Worm (Caenorhabditis elegans) whole organism, mixed stage, embryonic: ENCODE results near the gene lin-49.

Source experiments
- M03D4.4 ChIP-seq: sonication (generic microtip); optimal IDR thresholded peaks from 2 replicates; lab custom pipeline; 2017; ENCODE audit warnings: mild to moderate bottlenecking, missing genetic modification characterization, missing compliant biosample characterization
- bed-3 ChIP-seq: fragments of 200-800 bp; sonication (Bioruptor generic); optimal IDR thresholded peaks from 3 replicates; lab custom pipeline; 2018; ENCODE audit warnings: mild to moderate bottlenecking, missing genetic modification characterization, moderate library complexity, missing compliant biosample characterization
- blmp-1 ChIP-seq: fragments of 150-350 bp; optimal IDR thresholded peaks from 2 replicates; lab custom pipeline; 2014; ENCODE audit warnings: missing biosample characterization, missing genetic modification characterization
- ceh-39 ChIP-seq: fragments of 150-350 bp; optimal IDR thresholded peaks from 2 replicates; lab custom pipeline; 2014; ENCODE audit warnings: missing biosample characterization, missing genetic modification characterization
- ceh-83 ChIP-seq: fragments of 200-800 bp; sonication (Bioruptor generic); optimal IDR thresholded peaks from 2 replicates; lab custom pipeline; 2018; ENCODE audit warnings: mild to moderate bottlenecking, missing genetic modification characterization, missing compliant biosample characterization
- ces-1 ChIP-seq: fragments of 150-350 bp; optimal IDR thresholded peaks from 2 replicates; lab custom pipeline; 2014; ENCODE audit warnings: missing biosample characterization, missing genetic modification reagents, missing genetic modification characterization
- cnd-1 ChIP-seq: fragments of 200-800 bp; sonication (Bioruptor generic); optimal IDR thresholded peaks from 2 replicates; lab custom pipeline; 2018; ENCODE audit warnings: mild to moderate bottlenecking, missing genetic modification characterization, missing compliant biosample characterization
- drap-1 ChIP-seq: fragments of 200-800 bp; sonication (Bioruptor generic); optimal IDR thresholded peaks from 3 replicates; lab custom pipeline; 2018; ENCODE audit warnings: mild to moderate bottlenecking, missing genetic modification characterization, missing compliant biosample characterization
- elt-1 ChIP-seq: sonication (generic microtip); optimal IDR thresholded peaks from 2 replicates; lab custom pipeline; 2017; ENCODE audit warnings: missing genetic modification characterization, mild to moderate bottlenecking, missing compliant biosample characterization, antibody characterized with exemption, moderate library complexity, borderline replicate concordance; ENCODE audit not compliant: insufficient read depth
- elt-3 ChIP-seq: fragments of 150-350 bp; optimal IDR thresholded peaks from 2 replicates; lab custom pipeline; 2014; ENCODE audit warnings: missing biosample characterization, missing genetic modification characterization
- flh-1 ChIP-seq: fragments of 200-800 bp; sonication (Bioruptor generic); optimal IDR thresholded peaks from 2 replicates; lab custom pipeline; 2018; ENCODE audit warnings: mild to moderate bottlenecking, missing genetic modification characterization, moderate library complexity, missing compliant biosample characterization
- ham-2 ChIP-seq: fragments of 200-800 bp; sonication (Bioruptor generic); optimal IDR thresholded peaks from 2 replicates; lab custom pipeline; 2018; ENCODE audit warnings: mild to moderate bottlenecking, missing genetic modification characterization, missing compliant biosample characterization
- hlh-1 ChIP-seq: fragments of 150-350 bp; optimal IDR thresholded peaks from 2 replicates; lab custom pipeline; 2014; ENCODE audit warnings: missing biosample characterization, missing genetic modification reagents, missing genetic modification characterization
- lin-13 ChIP-seq: fragments of 150-350 bp; optimal IDR thresholded peaks from 2 replicates; lab custom pipeline; 2014; ENCODE audit warnings: missing biosample characterization, missing genetic modification characterization
- lin-32 ChIP-seq: fragments of 200-800 bp; sonication (Bioruptor generic); optimal IDR thresholded peaks from 2 replicates; lab custom pipeline; 2018; ENCODE audit warnings: mild to moderate bottlenecking, missing genetic modification characterization, missing compliant biosample characterization
- mab-5 ChIP-seq: fragments of 150-350 bp; optimal IDR thresholded peaks from 2 replicates; lab custom pipeline; 2014; ENCODE audit warnings: missing biosample characterization, missing genetic modification characterization
- mep-1 ChIP-seq: fragments of 150-350 bp; optimal IDR thresholded peaks from 2 replicates; lab custom pipeline; 2017; ENCODE audit warnings: missing biosample characterization, missing genetic modification reagents, missing genetic modification characterization, inconsistent platforms
- mls-2 ChIP-seq: sonication (generic microtip); optimal IDR thresholded peaks from 2 replicates; lab custom pipeline; 2016; ENCODE audit warnings: mild to moderate bottlenecking, missing genetic modification characterization, moderate library complexity, missing compliant biosample characterization
- nhr-237 ChIP-seq: fragments of 150-350 bp; optimal IDR thresholded peaks from 2 replicates; lab custom pipeline; 2014; ENCODE audit warnings: missing biosample characterization, missing genetic modification characterization
- nhr-28 ChIP-seq: fragments of 150-350 bp; optimal IDR thresholded peaks from 2 replicates; lab custom pipeline; 2014; ENCODE audit warnings: missing biosample characterization, missing genetic modification characterization
- nhr-76 ChIP-seq: sonication (generic microtip); optimal IDR thresholded peaks from 2 replicates; lab custom pipeline; 2017; ENCODE audit warnings: missing biosample characterization, missing genetic modification characterization
- pha-4 ChIP-seq: fragments of 150-350 bp; optimal IDR thresholded peaks from 2 replicates; lab custom pipeline; 2018; ENCODE audit warnings: missing biosample characterization, missing genetic modification reagents, missing genetic modification characterization
- sem-2 ChIP-seq: fragments of 200-800 bp; sonication (Bioruptor generic); optimal IDR thresholded peaks from 2 replicates; lab custom pipeline; 2018; ENCODE audit warnings: mild to moderate bottlenecking, missing genetic modification characterization, missing compliant biosample characterization
- snpc-4 ChIP-seq: fragments of 150-350 bp; optimal IDR thresholded peaks from 2 replicates; lab custom pipeline; 2014; ENCODE audit warnings: missing biosample characterization, missing genetic modification characterization
- sptf-1 ChIP-seq: sonication (generic microtip); optimal IDR thresholded peaks from 2 replicates; lab custom pipeline; 2017; ENCODE audit warnings: mild to moderate bottlenecking, missing genetic modification characterization, moderate library complexity, missing compliant biosample characterization
- tbx-8 ChIP-seq: fragments of 200-800 bp; sonication (Bioruptor generic); optimal IDR thresholded peaks from 2 replicates; lab custom pipeline; 2018; ENCODE audit warnings: mild to moderate bottlenecking, missing genetic modification characterization, moderate library complexity, missing compliant biosample characterization
- unc-120 ChIP-seq: sonication (generic microtip); optimal IDR thresholded peaks from 2 replicates; lab custom pipeline; 2017; ENCODE audit warnings: missing genetic modification characterization, missing compliant biosample characterization; ENCODE audit not compliant: poor library complexity, severe bottlenecking
- unc-39 ChIP-seq: fragments of 150-350 bp; optimal IDR thresholded peaks from 2 replicates; lab custom pipeline; 2014; ENCODE audit warnings: missing biosample characterization, missing genetic modification characterization
- zip-8 ChIP-seq: fragments of 150-350 bp; optimal IDR thresholded peaks from 2 replicates; lab custom pipeline; 2014; ENCODE audit warnings: missing biosample characterization, missing genetic modification characterization
- ztf-11 ChIP-seq: fragments of 150-350 bp; optimal IDR thresholded peaks from 2 replicates; lab custom pipeline; 2014; ENCODE audit warnings: missing biosample characterization, missing genetic modification characterization

Gene lin-49

DNA sequence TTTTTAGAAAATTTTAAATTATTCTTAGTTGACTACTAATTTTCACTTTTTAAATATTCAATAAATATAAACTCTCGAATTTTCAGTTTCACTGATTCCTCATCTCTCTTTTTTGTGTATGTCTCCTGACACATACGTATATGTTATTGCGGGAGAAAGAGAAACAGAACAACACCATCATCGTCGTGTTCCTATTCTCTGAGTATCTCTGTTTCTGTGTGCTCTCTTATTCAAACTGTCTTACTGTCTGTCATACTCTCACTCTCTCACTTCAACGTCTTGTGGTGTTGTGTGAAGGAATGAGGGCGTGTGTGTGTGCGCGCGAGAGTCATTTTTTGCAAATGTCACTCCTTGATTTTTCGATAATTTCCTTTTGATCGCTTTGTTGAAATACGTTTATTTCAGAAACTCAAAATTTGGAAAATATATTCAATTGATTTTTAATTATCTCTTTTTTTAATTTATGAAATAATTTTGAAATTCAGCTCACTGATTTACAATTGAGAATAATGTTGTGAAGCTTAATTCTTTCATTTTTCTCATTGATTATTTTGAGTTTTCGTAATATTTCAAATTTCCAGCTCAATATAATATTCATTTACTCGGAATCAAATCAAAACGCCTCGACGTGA lies at the start of gene lin-49:
lin-49 (plus strand) TSS at position 582 of the 632 bp plus-strand sequence.
- TF ChIP-seq blmp-1 (tag; lab: Kevin White, UChicago) (no peak), cnd-1 (tag; lab: Kevin White, UChicago) (no peak), ceh-39 (tag; lab: Kevin White, UChicago) (peak; percentile 17), lin-13 (no peak), ztf-11 (tag; lab: Kevin White, UChicago) (no peak), nhr-237 (no peak), mep-1 (tag; lab: Kevin White, UChicago) (peak; percentile 34), ces-1 (GFP tag; lab: Kevin White, UChicago) (peak; percentile 49), snpc-4 (tag; lab: Kevin White, UChicago) (no peak), mab-5 (tag; lab: Kevin White, UChicago) (no peak), pha-4 (tag; lab: Kevin White, UChicago) (peak; percentile 46), ceh-83 (GFP tag; lab: Kevin White, UChicago) (no peak), bed-3 (GFP tag; lab: Kevin White, UChicago) (no peak), unc-120 (no peak), hlh-1 (tag; lab: Kevin White, UChicago) (no peak), mls-2 (tag; lab: Kevin White, UChicago) (no peak), elt-3 (tag; lab: Kevin White, UChicago) (no peak), sem-2 (GFP tag; lab: Kevin White, UChicago) (no peak), nhr-76 (no peak)

DNA sequence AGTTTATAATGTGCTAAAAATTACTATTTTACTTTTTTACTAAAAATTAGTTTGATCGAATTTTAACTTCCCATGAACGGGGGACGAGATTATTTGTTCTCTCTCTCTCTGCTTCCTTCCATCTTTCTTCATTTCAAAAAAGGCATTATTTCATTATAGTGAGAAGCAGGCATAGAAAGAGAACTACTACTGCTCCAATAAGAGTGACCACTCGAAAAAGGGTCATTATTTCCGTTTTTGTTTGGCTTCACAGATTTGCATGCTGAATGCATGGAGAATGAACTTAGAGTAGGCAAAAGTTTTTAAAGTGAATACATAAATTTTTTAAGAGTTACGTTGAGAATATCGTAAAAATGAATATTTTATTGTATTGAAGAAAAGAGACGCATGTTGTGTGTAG lies 49.8 kb upstream of the lin-49 start:
- TF ChIP-seq snpc-4 (tag; lab: Kevin White, UChicago) (no peak), blmp-1 (tag; lab: Kevin White, UChicago) (no peak), lin-32 (GFP tag; lab: Kevin White, UChicago) (no peak), drap-1 (GFP tag; lab: Kevin White, UChicago) (no peak), nhr-237 (no peak)

DNA sequence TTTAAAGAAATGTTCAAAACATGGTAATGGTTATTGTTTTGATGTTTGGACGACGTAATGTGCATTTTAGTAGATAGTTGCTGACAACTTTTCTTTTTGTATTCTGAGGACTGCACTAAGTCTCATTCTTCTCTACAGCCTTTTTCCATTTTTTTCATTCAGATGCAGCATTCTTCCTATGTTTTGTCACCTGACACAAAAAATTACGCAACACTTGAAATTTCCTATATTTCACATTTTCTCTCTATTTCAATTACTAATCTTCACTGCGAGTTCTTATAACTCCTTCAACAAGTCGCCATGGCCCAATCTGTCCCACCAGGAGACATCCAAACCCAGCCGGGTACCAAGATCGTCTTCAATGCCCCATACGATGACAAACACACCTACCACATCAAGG lies 49.3 kb upstream of the lin-49 start, which contains the start of gene Y59H11AM.1:
Y59H11AM.1 (plus strand) TSS at position 301 of the 400 bp plus-strand sequence.
- TF ChIP-seq sptf-1, result no peak
- TF ChIP-seq nhr-28 (tag; lab: Kevin White, UChicago), result no peak
- TF ChIP-seq drap-1 (GFP tag; lab: Kevin White, UChicago), result no peak
- TF ChIP-seq hlh-1 (tag; lab: Kevin White, UChicago), result no peak
- no peak for TF ChIP-seq nhr-237
- TF ChIP-seq ceh-83 (GFP tag; lab: Kevin White, UChicago), result no peak
- TF ChIP-seq ztf-11 (tag; lab: Kevin White, UChicago), result no peak
- no peak for TF ChIP-seq ham-2
- no peak for TF ChIP-seq unc-39 (tag; lab: Kevin White, UChicago)
- no peak for TF ChIP-seq lin-13
- TF ChIP-seq zip-8, result no peak
- TF ChIP-seq mls-2 (tag; lab: Kevin White, UChicago), result no peak
- no peak for TF ChIP-seq blmp-1 (tag; lab: Kevin White, UChicago)

- TF ChIP-seq blmp-1 (tag; lab: Kevin White, UChicago) (no peak), flh-1 (GFP tag; lab: Kevin White, UChicago) (no peak), nhr-28 (tag; lab: Kevin White, UChicago) (no peak), mep-1 (tag; lab: Kevin White, UChicago) (no peak), nhr-76 (no peak), nhr-237 (no peak), elt-1 (no peak), M03D4.4 (no peak), ztf-11 (tag; lab: Kevin White, UChicago) (no peak), tbx-8 (no peak), sem-2 (GFP tag; lab: Kevin White, UChicago) (no peak), ham-2 (no peak), snpc-4 (tag; lab: Kevin White, UChicago) (no peak), mab-5 (tag; lab: Kevin White, UChicago) (no peak), ces-1 (GFP tag; lab: Kevin White, UChicago) (no peak), unc-120 (no peak)
- TF ChIP-seq, all 35 proteins: peak for 0
Measured at ce11 chrIV:8585076-8586033, 35.1 kb upstream of the lin-49 start, which contains the start of gene catp-7. Gene catp-7 (plus strand): TSS chrIV:8585983.
